Fruit fly (Drosophila melanogaster) whole organism, embryonic: ENCODE results near the gene CG32137.

ENCODE experiments used
- Atf-2 ChIP-seq: fragments of 200-800 bp; sonication (Bioruptor generic); optimal IDR thresholded peaks from 2 replicates; lab custom pipeline; 2016; ENCODE audit warnings: missing biosample characterization, missing genetic modification characterization
- CG10209 ChIP-seq: fragments of 200-800 bp; sonication (Bioruptor generic); optimal IDR thresholded peaks from 3 replicates; lab custom pipeline; 2017; ENCODE audit warnings: missing biosample characterization, mild to moderate bottlenecking, missing genetic modification characterization, missing genetic modification reagents
- CG10431 ChIP-seq: fragments of 200-800 bp; sonication (Bioruptor generic); optimal IDR thresholded peaks from 3 replicates; lab custom pipeline; 2018; ENCODE audit warnings: missing biosample characterization, mild to moderate bottlenecking, missing genetic modification characterization
- CG16815 ChIP-seq: fragments of 200-800 bp; sonication (Bioruptor generic); optimal IDR thresholded peaks from 3 replicates; lab custom pipeline; 2017; ENCODE audit warnings: missing biosample characterization, mild to moderate bottlenecking, missing genetic modification characterization
- CG17385 ChIP-seq: fragments of 200-800 bp; sonication (Bioruptor generic); optimal IDR thresholded peaks from 3 replicates; lab custom pipeline; 2018; ENCODE audit warnings: missing biosample characterization, mild to moderate bottlenecking, missing genetic modification characterization
- CG18764 ChIP-seq: fragments of 200-800 bp; sonication (Bioruptor generic); optimal IDR thresholded peaks from 3 replicates; lab custom pipeline; 2016; ENCODE audit warnings: missing biosample characterization, missing genetic modification characterization
- CG2199 ChIP-seq: fragments of 200-800 bp; sonication (Bioruptor generic); IDR thresholded peaks from 3 replicates; pipeline ENCODE4 v1.3.6; 2022; ENCODE audit warnings: missing biosample characterization, missing genetic modification characterization
- CG33213 ChIP-seq: fragments of 200-800 bp; sonication (Bioruptor generic); optimal IDR thresholded peaks from 3 replicates; lab custom pipeline; 2016; ENCODE audit warnings: missing biosample characterization, missing genetic modification characterization
- CG34224 ChIP-seq: fragments of 200-800 bp; sonication (Bioruptor generic); IDR thresholded peaks from 3 replicates; pipeline ENCODE4 v1.3.6; 2022; ENCODE audit warnings: missing biosample characterization, missing genetic modification characterization; ENCODE audit not compliant: partially characterized antibody
- CG4617 ChIP-seq: fragments of 200-800 bp; sonication (Bioruptor generic); optimal IDR thresholded peaks from 3 replicates; lab custom pipeline; 2016; ENCODE audit warnings: missing biosample characterization, missing genetic modification characterization, borderline replicate concordance
- CG6791 ChIP-seq: fragments of 200-800 bp; sonication (Bioruptor generic); IDR thresholded peaks from 3 replicates; pipeline ENCODE4 v1.3.6; 2022; ENCODE audit warnings: missing biosample characterization, missing genetic modification characterization; ENCODE audit not compliant: partially characterized antibody
- CG7839 ChIP-seq: fragments of 200-800 bp; sonication (Bioruptor generic); optimal IDR thresholded peaks from 3 replicates; lab custom pipeline; 2018; ENCODE audit warnings: missing biosample characterization, mild to moderate bottlenecking, missing genetic modification characterization, moderate library complexity
- CG8359 ChIP-seq: fragments of 200-800 bp; sonication (Bioruptor generic); optimal IDR thresholded peaks from 2 replicates; lab custom pipeline; 2017; ENCODE audit warnings: missing biosample characterization, mild to moderate bottlenecking, missing genetic modification characterization, borderline replicate concordance
- CG8478 ChIP-seq: fragments of >200 bp; optimal IDR thresholded peaks from 2 replicates; lab custom pipeline; 2018
- CG9727 ChIP-seq: fragments of 200-800 bp; sonication (Bioruptor generic); optimal IDR thresholded peaks from 3 replicates; lab custom pipeline; 2017; ENCODE audit warnings: missing biosample characterization, mild to moderate bottlenecking, missing genetic modification characterization
- Chrac-16 ChIP-seq: fragments of 200-800 bp; sonication (Bioruptor generic); optimal IDR thresholded peaks from 3 replicates; lab custom pipeline; 2016; ENCODE audit warnings: missing biosample characterization, missing genetic modification characterization
- CrebB ChIP-seq: fragments of 200-800 bp; sonication (Bioruptor generic); optimal IDR thresholded peaks from 3 replicates; lab custom pipeline; 2018; ENCODE audit warnings: missing biosample characterization, mild to moderate bottlenecking, missing genetic modification characterization
- D19A ChIP-seq: fragments of 200-800 bp; optimal IDR thresholded peaks from 3 replicates; lab custom pipeline; 2019; ENCODE audit warnings: missing biosample characterization, mild to moderate bottlenecking, missing genetic modification characterization, moderate library complexity
- E2f2 ChIP-seq: fragments of 200-800 bp; sonication (Bioruptor generic); IDR thresholded peaks from 2 replicates; pipeline ENCODE4 v1.3.6; 2022; ENCODE audit warnings: missing biosample characterization, missing genetic modification characterization
- HLH4C ChIP-seq: fragments of 200-800 bp; sonication (Bioruptor generic); IDR thresholded peaks from 3 replicates; pipeline ENCODE4 v1.3.6; 2022; ENCODE audit warnings: missing biosample characterization, missing genetic modification characterization; ENCODE audit not compliant: partially characterized antibody
- Meics ChIP-seq: fragments of 200-800 bp; sonication (Bioruptor generic); optimal IDR thresholded peaks from 2 replicates; lab custom pipeline; 2017; ENCODE audit warnings: missing biosample characterization, mild to moderate bottlenecking, missing genetic modification characterization
- NK7.1 ChIP-seq: fragments of 200-800 bp; sonication (Bioruptor generic); optimal IDR thresholded peaks from 3 replicates; lab custom pipeline; 2016; ENCODE audit warnings: missing biosample characterization, missing genetic modification characterization
- NfI ChIP-seq: fragments of 200-800 bp; sonication (Bioruptor generic); optimal IDR thresholded peaks from 3 replicates; lab custom pipeline; 2018; ENCODE audit warnings: missing biosample characterization, mild to moderate bottlenecking, missing genetic modification characterization, moderate library complexity
- Opbp ChIP-seq: fragments of 200-800 bp; sonication (Bioruptor generic); IDR thresholded peaks from 3 replicates; pipeline ENCODE4 v1.3.6; 2022; ENCODE audit warnings: missing biosample characterization, missing genetic modification characterization; ENCODE audit not compliant: partially characterized antibody
- YL-1 ChIP-seq: fragments of 200-800 bp; sonication (Bioruptor generic); optimal IDR thresholded peaks from 3 replicates; lab custom pipeline; 2017; ENCODE audit warnings: missing biosample characterization, mild to moderate bottlenecking, missing genetic modification characterization
- abd-A ChIP-seq: fragments of 200-800 bp; sonication (Bioruptor generic); optimal IDR thresholded peaks from 3 replicates; lab custom pipeline; 2019; ENCODE audit warnings: missing biosample characterization, mild to moderate bottlenecking, missing genetic modification characterization, moderate library complexity
- ato ChIP-seq: fragments of 200-800 bp; sonication (Bioruptor generic); IDR thresholded peaks from 2 replicates; pipeline ENCODE4 v1.3.6; 2022; ENCODE audit warnings: missing biosample characterization, missing genetic modification characterization; ENCODE audit not compliant: partially characterized antibody
- chinmo ChIP-seq: fragments of 200-800 bp; sonication (Bioruptor generic); IDR thresholded peaks from 4 replicates; pipeline ENCODE4 v1.3.6; 2022; ENCODE audit warnings: missing biosample characterization, missing genetic modification characterization; ENCODE audit not compliant: partially characterized antibody
- disco-r ChIP-seq: fragments of 200-800 bp; sonication (Bioruptor generic); optimal IDR thresholded peaks from 2 replicates; lab custom pipeline; 2016; ENCODE audit warnings: missing biosample characterization, missing genetic modification characterization
- gce ChIP-seq: fragments of 200-800 bp; sonication (Bioruptor generic); IDR thresholded peaks from 3 replicates; pipeline ENCODE4 v1.3.6; 2022; ENCODE audit warnings: missing biosample characterization, missing genetic modification characterization
- gro ChIP-seq: fragments of 200-800 bp; sonication (Bioruptor generic); optimal IDR thresholded peaks from 2 replicates; lab custom pipeline; 2016; ENCODE audit warnings: missing biosample characterization, missing genetic modification characterization
- hbn ChIP-seq: fragments of 200-800 bp; sonication (Bioruptor generic); IDR thresholded peaks from 2 replicates; pipeline ENCODE4 v1.3.6; 2022; ENCODE audit warnings: missing biosample characterization, missing genetic modification characterization; ENCODE audit not compliant: partially characterized antibody
- jing ChIP-seq: fragments of 200-800 bp; sonication (Bioruptor generic); optimal IDR thresholded peaks from 2 replicates; lab custom pipeline; 2018; ENCODE audit warnings: missing biosample characterization, mild to moderate bottlenecking, missing genetic modification characterization
- kah ChIP-seq: fragments of 200-800 bp; sonication (Bioruptor generic); optimal IDR thresholded peaks from 2 replicates; lab custom pipeline; 2018; ENCODE audit warnings: missing biosample characterization, mild to moderate bottlenecking, missing genetic modification characterization
- lmd ChIP-seq: fragments of 200-800 bp; sonication (Bioruptor generic); IDR thresholded peaks from 2 replicates; pipeline ENCODE4 v1.3.6; 2022; ENCODE audit warnings: missing biosample characterization, missing genetic modification characterization
- nmo ChIP-seq: fragments of 200-800 bp; sonication (Bioruptor generic); optimal IDR thresholded peaks from 2 replicates; lab custom pipeline; 2018; ENCODE audit warnings: missing biosample characterization, mild to moderate bottlenecking, missing genetic modification characterization, moderate library complexity
- oc ChIP-seq: fragments of 200-800 bp; sonication (Bioruptor generic); optimal IDR thresholded peaks from 2 replicates; lab custom pipeline; 2018; ENCODE audit warnings: missing biosample characterization, mild to moderate bottlenecking, missing genetic modification characterization, moderate library complexity
- onecut ChIP-seq: fragments of 200-800 bp; sonication (Bioruptor generic); IDR thresholded peaks from 2 replicates; pipeline ENCODE4 v1.3.6; 2022; ENCODE audit warnings: missing biosample characterization, missing genetic modification characterization
- p53 ChIP-seq: fragments of 200-800 bp; sonication (Bioruptor generic); optimal IDR thresholded peaks from 2 replicates; lab custom pipeline; 2016; ENCODE audit warnings: missing biosample characterization, missing genetic modification characterization
- phol ChIP-seq: fragments of 200-800 bp; sonication (Bioruptor generic); optimal IDR thresholded peaks from 3 replicates; lab custom pipeline; 2018; ENCODE audit warnings: missing biosample characterization, mild to moderate bottlenecking, missing genetic modification characterization, moderate library complexity
- scrt ChIP-seq: fragments of 200-800 bp; sonication (Bioruptor generic); optimal IDR thresholded peaks from 2 replicates; lab custom pipeline; 2018; ENCODE audit warnings: missing biosample characterization, mild to moderate bottlenecking, missing genetic modification characterization, moderate library complexity
- sd ChIP-seq: fragments of 200-800 bp; sonication (Bioruptor generic); optimal IDR thresholded peaks from 3 replicates; lab custom pipeline; 2018; ENCODE audit warnings: missing biosample characterization, mild to moderate bottlenecking, missing genetic modification characterization, moderate library complexity
- sens ChIP-seq: fragments of 200-800 bp; sonication (Bioruptor generic); peaks from one replicate; lab custom pipeline; 2016; ENCODE audit warnings: missing biosample characterization, missing genetic modification characterization
- stc ChIP-seq: fragments of 200-800 bp; sonication (Bioruptor generic); IDR thresholded peaks from 2 replicates; pipeline ENCODE4 v1.3.6; 2022; ENCODE audit warnings: missing biosample characterization, missing genetic modification characterization
- tio ChIP-seq: fragments of 200-800 bp; sonication (Bioruptor generic); optimal IDR thresholded peaks from 2 replicates; lab custom pipeline; 2017; ENCODE audit warnings: missing biosample characterization, missing genetic modification characterization, inconsistent platforms
- tup ChIP-seq: fragments of 200-800 bp; sonication (Bioruptor generic); optimal IDR thresholded peaks from 2 replicates; lab custom pipeline; 2016; ENCODE audit warnings: missing biosample characterization, mild to moderate bottlenecking, missing genetic modification characterization, moderate library complexity
- twi ChIP-seq: fragments of 200-800 bp; optimal IDR thresholded peaks from 2 replicates; lab custom pipeline; 2019; ENCODE audit warnings: missing biosample characterization, mild to moderate bottlenecking, missing genetic modification characterization, moderate library complexity
- wdn ChIP-seq: fragments of 200-800 bp; sonication (Bioruptor generic); IDR thresholded peaks from 2 replicates; pipeline ENCODE4 v1.3.6; 2022; ENCODE audit warnings: missing biosample characterization, missing genetic modification characterization
- wek ChIP-seq: fragments of 200-800 bp; sonication (Bioruptor generic); optimal IDR thresholded peaks from 3 replicates; lab custom pipeline; 2018; ENCODE audit warnings: missing biosample characterization, mild to moderate bottlenecking, missing genetic modification characterization, moderate library complexity
- zfh1 ChIP-seq: fragments of 200-800 bp; sonication (Bioruptor generic); IDR thresholded peaks from 3 replicates; pipeline ENCODE4 v1.3.6; 2022; ENCODE audit warnings: missing biosample characterization, missing genetic modification characterization

Gene CG32137

dm6 chr3L:14004041-14004407, 65.0 kb downstream of the CG32137 start:
- TF ChIP-seq CrebB (tag; lab: Kevin White, UChicago) (no peak), phol (tag; lab: Kevin White, UChicago) (peak; percentile 43), lmd (GFP tag; lab: Robert Waterston, UW) (0 out of 2 replicates have a peak, but pooled peaks have one; percentile 16), twi (tag; lab: Kevin White, UChicago) (no peak), CG7839 (tag; lab: Kevin White, UChicago) (no peak), CG34224 (GFP tag; lab: Robert Waterston, UW) (peak; percentile 46; the same call in 2 of the 3 replicates), kah (peak; percentile 50), nmo (GFP tag; lab: Kevin White, UChicago) (peak; percentile 38), Atf-2 (GFP tag; lab: Kevin White, UChicago) (no peak), tio (GFP tag; lab: Kevin White, UChicago) (no peak), jing (GFP tag; lab: Kevin White, UChicago) (no peak), hbn (GFP tag; lab: Robert Waterston, UW) (no peak), ato (GFP tag; lab: Robert Waterston, UW) (0 out of 2 replicates have a peak, but pooled peaks have one; percentile 20), CG17385 (peak; percentile 64), Opbp (GFP tag; lab: Robert Waterston, UW) (peak; percentile 100), CG8478 (lab: Kevin White, UChicago) (peak; percentile 74), onecut (GFP tag; lab: Robert Waterston, UW) (peak; percentile 22; the same call in 1 of the 2 replicates), oc (tag; lab: Kevin White, UChicago) (peak; percentile 12), scrt (peak; percentile 52), p53 (peak; percentile 24), Chrac-16 (no peak), CG6791 (GFP tag; lab: Robert Waterston, UW) (0 out of 3 replicates have a peak, but pooled peaks have one; percentile 16), YL-1 (GFP tag; lab: Kevin White, UChicago) (peak; percentile 92), CG10431 (GFP tag; lab: Kevin White, UChicago) (peak; percentile 48), disco-r (GFP tag; lab: Kevin White, UChicago) (no peak), chinmo (GFP tag; lab: Robert Waterston, UW) (peak; percentile 89; the same call in 3 of the 4 replicates), CG8359 (no peak), tup (GFP tag; lab: Kevin White, UChicago) (no peak), wek (GFP tag; lab: Kevin White, UChicago) (peak; percentile 11), gro (GFP tag; lab: Kevin White, UChicago) (no peak), CG4617 (GFP tag; lab: Kevin White, UChicago) (peak; percentile 56), CG33213 (GFP tag; lab: Kevin White, UChicago) (peak; percentile 36), stc (no peak), CG2199 (GFP tag; lab: Robert Waterston, UW) (peak; percentile 64; the same call in 2 of the 3 replicates), CG18764 (GFP tag; lab: Kevin White, UChicago) (no peak), D19A (tag; lab: Kevin White, UChicago) (no peak), CG9727 (GFP tag; lab: Kevin White, UChicago) (peak; percentile 29), sd (tag; lab: Kevin White, UChicago) (peak; percentile 78), NfI (GFP tag; lab: Kevin White, UChicago) (peak; percentile 36), E2f2 (GFP tag; lab: Robert Waterston, UW) (0 out of 2 replicates have a peak, but pooled peaks have one; percentile 17), wdn (GFP tag; lab: Robert Waterston, UW) (peak; percentile 33; the same call in 1 of the 2 replicates), Meics (GFP tag; lab: Kevin White, UChicago) (peak; percentile 18), CG16815 (no peak), zfh1 (GFP tag; lab: Robert Waterston, UW) (no peak), gce (GFP tag; lab: Robert Waterston, UW) (0 out of 3 replicates have a peak, but pooled peaks have one; percentile 26), NK7.1 (GFP tag; lab: Kevin White, UChicago) (no peak), sens (GFP tag; lab: Kevin White, UChicago) (peak; percentile 25), abd-A (peak; percentile 82), CG10209 (GFP tag; lab: Kevin White, UChicago) (no peak), HLH4C (GFP tag; lab: Robert Waterston, UW) (no peak)
